Worm (Caenorhabditis elegans): ENCODE data around the gene C08H9.15.

C08H9.15 gene

DNA sequence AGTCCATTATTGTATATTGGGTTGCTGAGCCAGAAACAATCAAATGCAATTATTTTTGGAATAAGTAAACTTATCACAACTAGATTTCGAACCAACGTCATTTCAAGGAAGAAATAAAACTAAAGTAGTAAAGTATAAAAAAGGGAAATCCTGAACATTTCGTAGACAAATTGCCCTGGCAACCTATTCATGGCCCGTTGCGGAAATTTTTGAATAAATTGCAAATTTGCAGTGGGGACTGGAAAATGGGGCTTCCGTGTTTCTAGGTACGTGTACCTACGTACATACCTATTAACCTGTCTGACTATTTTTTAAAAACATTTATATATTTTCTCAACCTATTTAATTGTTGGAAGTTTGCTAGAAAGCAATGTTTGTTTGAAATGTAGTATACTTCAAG, 34.0 kb downstream of the C08H9.15 start, which contains the start of gene F26C11.3:
F26C11.3 (minus strand) TSS at position 101 of the 400 bp plus-strand sequence.
- no peak for TF ChIP-seq ceh-13 (GFP tag; optimal IDR thresholded peaks at IDR 0.05)
- TF ChIP-seq scrt-1 (GFP tag; IDR thresholded peaks at IDR 0.05) = no peak
- no peak for TF ChIP-seq aly-1 (tag; optimal IDR thresholded peaks at IDR 0.05)
- TF ChIP-seq flt-1 (GFP tag; IDR thresholded peaks at IDR 0.05) = no peak
- no peak for TF ChIP-seq hmg-4 (GFP tag; optimal IDR thresholded peaks at IDR 0.05)

DNA sequence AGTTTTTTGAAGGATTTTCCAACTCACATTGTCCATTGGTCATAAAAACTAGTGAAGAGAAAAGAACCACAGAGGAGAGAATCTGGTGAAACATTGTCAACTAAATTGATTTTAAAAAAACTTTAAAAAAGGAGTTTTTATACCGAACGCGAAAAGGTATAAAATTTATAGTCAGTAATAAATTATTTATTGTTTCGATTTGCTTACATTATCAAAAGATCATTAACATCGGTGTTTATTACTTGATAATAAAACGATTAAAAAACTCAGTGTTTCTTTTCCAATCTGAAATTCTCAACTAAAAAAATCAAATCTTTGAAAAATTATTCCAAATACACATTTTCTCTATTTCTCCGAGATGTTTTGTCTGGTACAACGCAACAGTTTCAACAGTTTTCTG, 35.2 kb downstream of the C08H9.15 start, which contains the start of gene F26C11.4:
F26C11.4 (minus strand) TSS at position 101 of the 400 bp plus-strand sequence.
- no peak for TF ChIP-seq flt-1 (GFP tag; IDR thresholded peaks at IDR 0.05)
- TF ChIP-seq ama-1 (optimal IDR thresholded peaks at IDR 0.05) = no peak
- no peak for TF ChIP-seq ets-7 (tag; optimal IDR thresholded peaks at IDR 0.05)
- TF ChIP-seq sea-1 (GFP tag; conservative IDR thresholded peaks at IDR 0.05) = no peak
- no peak for TF ChIP-seq B0310.2 (tag; optimal IDR thresholded peaks at IDR 0.05)
- TF ChIP-seq ceh-13 (GFP tag; optimal IDR thresholded peaks at IDR 0.05) = no peak
- no peak for TF ChIP-seq tra-4 (tag; optimal IDR thresholded peaks at IDR 0.05)
- TF ChIP-seq ceh-36 (tag; optimal IDR thresholded peaks at IDR 0.05) = no peak
- no peak for TF ChIP-seq scrt-1 (GFP tag; IDR thresholded peaks at IDR 0.05)

DNA sequence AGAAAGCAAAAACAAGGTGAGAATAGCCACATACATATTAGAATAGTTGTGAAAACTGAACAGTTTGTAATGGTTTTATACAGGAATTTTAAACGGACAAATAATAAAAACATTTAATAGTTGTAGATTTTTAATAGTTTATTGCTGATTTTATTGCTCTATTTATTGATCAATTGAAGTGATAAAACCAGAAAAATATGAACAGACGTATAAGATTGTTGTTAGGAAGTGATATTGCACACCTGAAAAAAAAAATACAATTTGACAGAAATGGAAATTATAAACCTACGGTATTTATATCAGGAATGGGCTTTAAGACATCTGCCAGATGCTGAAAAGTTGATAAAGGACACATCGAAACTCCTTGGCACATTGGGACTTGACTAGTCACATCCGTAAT, 36.9 kb downstream of the C08H9.15 start, which contains the start of gene C05C10.8:
C05C10.8 (minus strand) TSS at position 101 of the 400 bp plus-strand sequence.
- TF ChIP-seq F13C5.2 (tag; optimal IDR thresholded peaks at IDR 0.05) = no peak
- TF ChIP-seq tbx-11 (GFP tag; IDR thresholded peaks at IDR 0.05) = no peak
- no peak for TF ChIP-seq hmg-4 (GFP tag; optimal IDR thresholded peaks at IDR 0.05)
- TF ChIP-seq ets-7 (tag; optimal IDR thresholded peaks at IDR 0.05) = no peak
- no peak for TF ChIP-seq hnd-1 (tag; optimal IDR thresholded peaks at IDR 0.05)
- no peak for TF ChIP-seq B0310.2 (tag; optimal IDR thresholded peaks at IDR 0.05)
- no peak for TF ChIP-seq hmbx-1 (tag; optimal IDR thresholded peaks at IDR 0.05)
- TF ChIP-seq ceh-36 (tag; optimal IDR thresholded peaks at IDR 0.05) = no peak
- TF ChIP-seq ceh-13 (GFP tag; optimal IDR thresholded peaks at IDR 0.05) = no peak
- TF ChIP-seq ama-1 (optimal IDR thresholded peaks at IDR 0.05) = no peak
- no peak for TF ChIP-seq tbx-37 (GFP tag; conservative IDR thresholded peaks at IDR 0.05)

DNA sequence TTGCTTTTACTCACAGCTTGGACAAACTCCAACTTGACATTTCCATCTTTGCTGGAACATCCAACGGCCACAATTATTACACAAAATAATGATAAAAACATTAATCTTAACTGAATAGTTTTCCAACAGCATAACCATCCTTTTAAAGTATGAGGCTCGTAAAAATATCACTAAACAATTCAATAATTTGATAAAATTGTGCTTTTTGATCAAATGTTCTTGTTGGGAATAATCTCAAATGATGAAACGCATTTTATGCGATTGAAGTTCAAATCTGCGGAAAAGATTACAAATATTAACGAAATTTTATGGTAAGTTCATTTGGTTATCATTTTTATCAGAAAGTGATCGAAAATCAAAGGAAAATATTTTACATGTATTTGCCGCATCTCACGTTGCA, 39.5 kb downstream of the C08H9.15 start, which contains the start of gene pho-10:
pho-10 (minus strand) TSS at position 101 of the 400 bp plus-strand sequence.
- TF ChIP-seq ets-7 (tag; optimal IDR thresholded peaks at IDR 0.05) = no peak
- no peak for TF ChIP-seq B0310.2 (tag; optimal IDR thresholded peaks at IDR 0.05)
- TF ChIP-seq hmg-4 (GFP tag; optimal IDR thresholded peaks at IDR 0.05) = no peak

DNA sequence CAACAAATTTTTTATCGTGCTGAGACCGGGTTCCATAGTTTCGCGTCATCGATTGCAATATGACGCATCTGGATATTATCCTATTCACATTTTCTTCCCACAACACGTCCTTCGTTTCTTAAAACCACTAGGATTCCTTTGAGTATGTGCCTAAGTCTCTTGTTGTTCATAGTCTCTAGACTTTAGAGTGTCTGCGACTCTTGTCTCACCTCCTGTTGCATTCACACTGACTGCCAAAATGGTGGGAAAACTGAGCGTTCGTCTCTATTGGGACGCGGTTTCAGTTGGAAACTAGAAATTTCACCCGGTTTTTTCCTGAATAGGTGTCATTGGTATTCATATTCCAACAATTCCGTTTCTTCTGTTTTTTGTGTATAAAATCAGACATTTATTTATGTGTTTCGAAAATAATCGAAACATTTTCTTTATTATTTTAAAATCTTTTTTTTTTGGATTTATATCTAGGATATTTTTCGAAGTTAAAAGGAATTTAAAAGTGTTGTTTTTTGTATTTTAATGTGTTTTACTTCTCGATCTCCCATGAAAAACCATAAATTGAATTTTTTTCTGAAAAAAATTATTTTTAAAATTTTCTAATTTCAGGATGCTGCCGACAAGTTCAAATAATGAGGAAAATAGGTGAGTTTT, 40.8 kb downstream of the C08H9.15 start, which contains the start of gene C05C10.2:
C05C10.2 (plus strand) TSS at position 598 of the 648 bp plus-strand sequence.
- TF ChIP-seq pes-1 (GFP tag; IDR thresholded peaks at IDR 0.05) (no peak), scrt-1 (GFP tag; IDR thresholded peaks at IDR 0.05) (no peak), B0310.2 (tag; optimal IDR thresholded peaks at IDR 0.05) (no peak), ceh-36 (tag; optimal IDR thresholded peaks at IDR 0.05) (no peak), aly-1 (tag; optimal IDR thresholded peaks at IDR 0.05) (no peak), tbx-37 (GFP tag; conservative IDR thresholded peaks at IDR 0.05) (no peak), tra-4 (tag; optimal IDR thresholded peaks at IDR 0.05) (no peak), flt-1 (GFP tag; IDR thresholded peaks at IDR 0.05) (no peak)

DNA sequence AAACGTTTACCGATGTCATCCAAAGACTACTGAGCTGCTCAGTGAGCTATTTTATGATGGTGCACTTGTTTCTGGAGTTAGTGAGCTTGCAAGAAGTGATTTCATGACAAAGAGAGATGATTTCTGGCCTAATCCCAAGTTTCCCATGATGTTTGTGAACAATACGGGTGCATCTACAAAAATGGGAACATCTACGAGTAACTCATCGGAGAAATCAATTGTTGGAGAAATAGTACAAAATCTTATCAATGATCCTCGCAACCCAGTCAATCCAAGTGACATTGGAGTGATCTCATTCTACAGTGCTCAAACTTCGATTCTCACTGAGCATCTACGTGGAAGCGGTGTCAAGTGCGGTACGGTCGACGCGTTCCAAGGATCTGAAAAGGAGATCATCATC, 47.5 kb downstream of the C08H9.15 start:
- TF ChIP-seq ama-1 (optimal IDR thresholded peaks at IDR 0.05) (no peak), B0310.2 (tag; optimal IDR thresholded peaks at IDR 0.05) (no peak), pes-1 (GFP tag; IDR thresholded peaks at IDR 0.05) (no peak), tra-4 (tag; optimal IDR thresholded peaks at IDR 0.05) (no peak), tbx-37 (GFP tag; conservative IDR thresholded peaks at IDR 0.05) (no peak), ceh-13 (GFP tag; optimal IDR thresholded peaks at IDR 0.05) (no peak), scrt-1 (GFP tag; IDR thresholded peaks at IDR 0.05) (no peak), ets-7 (tag; optimal IDR thresholded peaks at IDR 0.05) (no peak), F13C5.2 (tag; optimal IDR thresholded peaks at IDR 0.05) (no peak), aly-1 (tag; optimal IDR thresholded peaks at IDR 0.05) (no peak), tbx-11 (GFP tag; IDR thresholded peaks at IDR 0.05) (no peak), flt-1 (GFP tag; IDR thresholded peaks at IDR 0.05) (no peak), ceh-36 (tag; optimal IDR thresholded peaks at IDR 0.05) (no peak), hmbx-1 (tag; optimal IDR thresholded peaks at IDR 0.05) (no peak), sea-1 (GFP tag; conservative IDR thresholded peaks at IDR 0.05) (no peak), hnd-1 (tag; optimal IDR thresholded peaks at IDR 0.05) (no peak), hmg-4 (GFP tag; optimal IDR thresholded peaks at IDR 0.05) (no peak)

- TF ChIP-seq pes-1 (GFP tag; IDR thresholded peaks at IDR 0.05) (no peak), F13C5.2 (tag; optimal IDR thresholded peaks at IDR 0.05) (peak; percentile 22), ama-1 (optimal IDR thresholded peaks at IDR 0.05) (peak; percentile 21)
Observed at ce11 chrII:9931012-9931411, 50.0 kb downstream of the C08H9.15 start.

DNA sequence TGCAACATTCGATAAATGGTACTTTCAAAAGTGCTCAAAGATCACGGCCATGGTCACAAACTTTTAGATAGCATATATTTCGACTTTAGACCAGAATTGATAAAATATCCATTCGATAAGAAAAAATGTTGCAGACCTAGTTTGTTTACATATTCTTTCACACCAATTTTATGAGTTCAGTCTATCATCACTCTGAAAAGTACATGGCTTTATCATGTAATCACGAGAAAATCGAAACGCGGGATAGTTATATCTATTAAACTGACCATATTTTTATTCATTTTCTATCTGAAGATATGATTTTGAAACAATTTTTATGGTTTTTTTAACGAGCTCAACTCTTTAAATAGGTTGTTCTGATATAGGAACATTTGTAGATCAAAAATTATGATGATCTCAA, 50.5 kb downstream of the C08H9.15 start, which contains the start of gene pho-11:
pho-11 (plus strand) TSS at position 374 of the 400 bp plus-strand sequence.
- TF ChIP-seq tbx-11 (GFP tag; IDR thresholded peaks at IDR 0.05) = no peak
- no peak for TF ChIP-seq pes-1 (GFP tag; IDR thresholded peaks at IDR 0.05)
- no peak for TF ChIP-seq ceh-36 (tag; optimal IDR thresholded peaks at IDR 0.05)
- TF ChIP-seq ama-1 (optimal IDR thresholded peaks at IDR 0.05) = no peak
- no peak for TF ChIP-seq ceh-13 (GFP tag; optimal IDR thresholded peaks at IDR 0.05)
- no peak for TF ChIP-seq sea-1 (GFP tag; conservative IDR thresholded peaks at IDR 0.05)
- no peak for TF ChIP-seq hmg-4 (GFP tag; optimal IDR thresholded peaks at IDR 0.05)
- TF ChIP-seq scrt-1 (GFP tag; IDR thresholded peaks at IDR 0.05) = no peak
- TF ChIP-seq B0310.2 (tag; optimal IDR thresholded peaks at IDR 0.05) = no peak
- no peak for TF ChIP-seq hnd-1 (tag; optimal IDR thresholded peaks at IDR 0.05)
- TF ChIP-seq aly-1 (tag; optimal IDR thresholded peaks at IDR 0.05) = no peak
- no peak for TF ChIP-seq flt-1 (GFP tag; IDR thresholded peaks at IDR 0.05)
- no peak for TF ChIP-seq tbx-37 (GFP tag; conservative IDR thresholded peaks at IDR 0.05)
- no peak for TF ChIP-seq F13C5.2 (tag; optimal IDR thresholded peaks at IDR 0.05)
- no peak for TF ChIP-seq hmbx-1 (tag; optimal IDR thresholded peaks at IDR 0.05)
- TF ChIP-seq ets-7 (tag; optimal IDR thresholded peaks at IDR 0.05) = no peak
- no peak for TF ChIP-seq tra-4 (tag; optimal IDR thresholded peaks at IDR 0.05)
